Worm (Caenorhabditis elegans) whole organism, young adult: Measurements from ENCODE around the gene phf-15.

Experiments used
- K12H6.12 ChIP-seq: fragments of 200-800 bp; sonication (Bioruptor generic); optimal IDR thresholded peaks from 2 replicates; lab custom pipeline; 2018; ENCODE audit warnings: mild to moderate bottlenecking, missing genetic modification characterization, missing compliant biosample characterization
- Y53G8AR.9 ChIP-seq: fragments of 200-800 bp; sonication (Bioruptor generic); conservative IDR thresholded peaks from 2 replicates; pipeline ENCODE4 v1.3.6; 2022; ENCODE audit warnings: missing genetic modification reagents, missing genetic modification characterization, missing compliant biosample characterization
- madf-3 ChIP-seq: fragments of 200-800 bp; sonication (Bioruptor generic); IDR thresholded peaks from 2 replicates; pipeline ENCODE4 v1.3.6; 2022; ENCODE audit warnings: missing genetic modification reagents, missing genetic modification characterization, missing compliant biosample characterization
- nfya-2 ChIP-seq: fragments of 200-800 bp; sonication (Bioruptor generic); IDR thresholded peaks from 2 replicates; pipeline ENCODE4 v1.3.6; 2022; ENCODE audit warnings: missing genetic modification reagents, missing genetic modification characterization, missing compliant biosample characterization
- snpc-4 ChIP-seq, 5 experiments: fragments of 150-350 bp in 1 of 5; sonication (generic microtip) in 4 of 5; optimal IDR thresholded peaks; 2 replicates each; lab custom pipeline; 2014 to 2018; ENCODE audit warnings: missing genetic modification characterization in 5 of 5, missing biosample characterization in 3 of 5, antibody characterized with exemption in 2 of 5, mild to moderate bottlenecking in 2 of 5, missing compliant biosample characterization in 2 of 5, missing genotype in 2 of 5, moderate library complexity in 2 of 5, missing genetic modification reagents in 1 of 5

ce11 chrIII:3294283-3294793 is 28.3 kb upstream of the phf-15 start, which contains the start of the genes Y53G8AR.8 and Y53G8AR.6:
- TF ChIP-seq madf-3 (GFP tag; lab: Robert Waterston, UW) (no peak), snpc-4 (GFP tag; optimal IDR thresholded peaks at IDR 0.05; lab: Kevin White, UChicago) (no peak), snpc-4 (tag; optimal IDR thresholded peaks at IDR 0.05; lab: Kevin White, UChicago) (no peak), nfya-2 (GFP tag; lab: Robert Waterston, UW) (no peak), K12H6.12 (no peak), Y53G8AR.9 (no peak)
